Worm (Caenorhabditis elegans) whole organism, midembryonic: Measurements from ENCODE around the gene let-413.

Experiments used
- T22C8.4 ChIP-seq: fragments of 200-800 bp; sonication (Bioruptor generic); IDR thresholded peaks from 2 replicates; pipeline ENCODE4 v1.3.6; 2022; ENCODE audit warnings: missing genetic modification characterization, missing compliant biosample characterization
- cog-1 ChIP-seq: sonication (generic microtip); optimal IDR thresholded peaks from 2 replicates; lab custom pipeline; 2016; ENCODE audit warnings: missing genetic modification characterization, missing compliant biosample characterization
- ztf-29 ChIP-seq: fragments of 200-800 bp; sonication (Bioruptor generic); IDR thresholded peaks from 2 replicates; pipeline ENCODE4 v1.3.6; 2022; ENCODE audit warnings: missing genetic modification reagents, missing genetic modification characterization, missing compliant biosample characterization

- TF ChIP-seq T22C8.4 (GFP tag; lab: Robert Waterston, UW) (no peak), cog-1 (tag; lab: Kevin White, UChicago) (no peak), ztf-29 (GFP tag; lab: Robert Waterston, UW) (no peak)
Observed at ce11 chrV:7952855-7953254, 24.7 kb downstream of the let-413 start, which contains the start of gene clec-216.
